Fruit fly (Drosophila melanogaster): ENCODE measurements around the gene CG2698.
A peak's percentile ranks its signal among the peaks of the same experiment; 100 is the strongest.

The CG2698 gene

DNA sequence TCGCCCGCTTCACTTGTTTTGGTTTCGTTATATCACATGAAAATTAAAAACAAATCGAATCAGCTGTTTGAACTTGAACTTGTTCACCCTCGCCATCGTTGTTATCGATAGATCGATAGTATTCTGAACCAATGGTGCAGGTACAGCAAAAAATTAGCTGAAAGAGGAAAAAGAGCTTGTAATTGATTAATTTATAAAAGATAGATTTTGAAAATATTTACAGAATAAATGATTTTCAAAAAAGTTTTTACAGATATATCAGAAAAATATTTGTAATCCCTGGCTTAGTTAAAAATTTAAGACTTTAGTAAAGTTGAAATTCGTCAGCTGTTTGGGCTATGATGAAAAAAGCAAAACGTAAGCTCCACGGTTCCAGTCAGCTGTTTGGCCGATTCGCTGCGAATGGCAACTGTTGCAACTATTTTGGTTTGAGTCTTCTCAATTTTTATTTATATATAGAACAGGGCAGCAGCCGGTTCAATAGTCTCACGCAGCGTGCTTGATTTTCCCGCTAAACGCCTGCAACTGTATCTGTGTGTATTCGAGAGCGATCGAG is 31.6 kb downstream of the CG2698 start, which contains the start of the genes CG11035 and unc-45 (continued):
- TF ChIP-seq CG4328 (GFP tag; optimal IDR thresholded peaks at IDR 0.05), result peak; percentile 54
- no peak for TF ChIP-seq Eip74EF (GFP tag; optimal IDR thresholded peaks at IDR 0.05)
- peak; percentile 72 for TF ChIP-seq Nf-YC (tag; optimal IDR thresholded peaks at IDR 0.05)
- no peak for TF ChIP-seq CG10565 (GFP tag; optimal IDR thresholded peaks at IDR 0.05)
- TF ChIP-seq BEAF-32 (GFP tag; optimal IDR thresholded peaks at IDR 0.05), result peak; percentile 86
- no peak for TF ChIP-seq Ravus (GFP tag; IDR thresholded peaks at IDR 0.05)
- no peak for TF ChIP-seq Optix (GFP tag; IDR thresholded peaks at IDR 0.05)
- peak in 1 of 2 experiments; percentile 19 for TF ChIP-seq Hr51 (GFP tag; optimal IDR thresholded peaks at IDR 0.05)
- TF ChIP-seq CG15011 (GFP tag; optimal IDR thresholded peaks at IDR 0.05), result no peak
- TF ChIP-seq CG9609 (GFP tag; optimal IDR thresholded peaks at IDR 0.05), result no peak
- TF ChIP-seq HLH3B (GFP tag; IDR thresholded peaks at IDR 0.05), result 0 out of 2 replicates have a peak, but pooled peaks have one; percentile 23
- no peak for TF ChIP-seq CG6175 (GFP tag; IDR thresholded peaks at IDR 0.05)
- TF ChIP-seq NFAT (GFP tag; IDR thresholded peaks at IDR 0.05), result no peak
- TF ChIP-seq CG6683 (GFP tag; optimal IDR thresholded peaks at IDR 0.05), result no peak
- 0 out of 3 replicates have a peak, but pooled peaks have one; percentile 19 for TF ChIP-seq CG11695 (GFP tag; IDR thresholded peaks at IDR 0.05)
- no peak for TF ChIP-seq CG5953 (GFP tag; IDR thresholded peaks at IDR 0.05)
- no peak for TF ChIP-seq Deaf1 (tag; optimal IDR thresholded peaks at IDR 0.05)
- TF ChIP-seq lmd (GFP tag; IDR thresholded peaks at IDR 0.05), result peak; percentile 15; the same call in 1 of the 2 replicates
- peak; percentile 41 for TF ChIP-seq D19A (tag; optimal IDR thresholded peaks at IDR 0.05)
- TF ChIP-seq wek (GFP tag; optimal IDR thresholded peaks at IDR 0.05), result no peak
- TF ChIP-seq CG7987 (GFP tag; optimal IDR thresholded peaks at IDR 0.05), result no peak
- TF ChIP-seq Pdp1 (GFP tag; optimal IDR thresholded peaks at IDR 0.05), result peak; percentile 37 to 96
- TF ChIP-seq Atf-2 (GFP tag; optimal IDR thresholded peaks at IDR 0.05), result no peak
- no peak for TF ChIP-seq yki (optimal IDR thresholded peaks at IDR 0.05)
- no peak; the same call in 1 of the 2 replicates for TF ChIP-seq slbo (GFP tag; IDR thresholded peaks at IDR 0.05)
- TF ChIP-seq CG13775 (GFP tag; optimal IDR thresholded peaks at IDR 0.05), result peak; percentile 40
- TF ChIP-seq crol (GFP tag; IDR thresholded peaks at IDR 0.05), result no peak
- TF ChIP-seq CHES-1-like (GFP tag; optimal IDR thresholded peaks at IDR 0.05), result no peak
- no peak for TF ChIP-seq Oli (tag; optimal IDR thresholded peaks at IDR 0.05)
- TF ChIP-seq CG1529 (GFP tag; optimal IDR thresholded peaks at IDR 0.05), result no peak
- peak; percentile 27 for TF ChIP-seq ftz-f1 (GFP tag; optimal IDR thresholded peaks at IDR 0.05)
- TF ChIP-seq Antp (GFP tag; optimal IDR thresholded peaks at IDR 0.05), result no peak
- no peak for TF ChIP-seq bigmax (GFP tag; optimal IDR thresholded peaks at IDR 0.05)
- no peak for TF ChIP-seq nau (GFP tag; optimal IDR thresholded peaks at IDR 0.05)
- TF ChIP-seq tx (GFP tag; optimal IDR thresholded peaks at IDR 0.05), result no peak
- TF ChIP-seq NC2α (GFP tag; optimal IDR thresholded peaks at IDR 0.05), result no peak
- 0 out of 3 replicates have a peak, but pooled peaks have one; percentile 20 for TF ChIP-seq Aef1 (GFP tag; IDR thresholded peaks at IDR 0.05)
- peak; percentile 58 for TF ChIP-seq grau (tag; optimal IDR thresholded peaks at IDR 0.05)
- peak; percentile 61 for TF ChIP-seq YL-1 (GFP tag; optimal IDR thresholded peaks at IDR 0.05)
- no peak for TF ChIP-seq CG11093 (GFP tag; IDR thresholded peaks at IDR 0.05)
- peak; percentile 27 for TF ChIP-seq unpg (GFP tag; optimal IDR thresholded peaks at IDR 0.05)
- TF ChIP-seq CG4707 (GFP tag; optimal IDR thresholded peaks at IDR 0.05), result no peak
- TF ChIP-seq Ets97D (GFP tag; optimal IDR thresholded peaks at IDR 0.05), result peak; percentile 29
- TF ChIP-seq sens (GFP tag), result peak; percentile 87
- no peak for TF ChIP-seq CG4360 (GFP tag; IDR thresholded peaks at IDR 0.05)
- peak; percentile 38 for TF ChIP-seq Fer2 (tag; optimal IDR thresholded peaks at IDR 0.05)
- TF ChIP-seq en (GFP tag; optimal IDR thresholded peaks at IDR 0.05), result no peak
- TF ChIP-seq CG12104 (GFP tag; optimal IDR thresholded peaks at IDR 0.05), result peak; percentile 19
- no peak for TF ChIP-seq NK7.1 (GFP tag; optimal IDR thresholded peaks at IDR 0.05)
- no peak for TF ChIP-seq CG18011 (GFP tag; optimal IDR thresholded peaks at IDR 0.05)
- TF ChIP-seq aop (GFP tag; IDR thresholded peaks at IDR 0.05), result no peak

Data from whole organism, embryonic.